Worm (Caenorhabditis elegans): ENCODE data around the gene mcm-3AP.

mcm-3AP gene

ce11 chrIV:7982024-7982576, 33.6 kb downstream of the mcm-3AP start, which contains the start of gene arf-5:
Gene arf-5 (plus strand): TSS chrIV:7982526.
- TF ChIP-seq aha-1 (tag; optimal IDR thresholded peaks at IDR 0.05) (no peak), nhr-71 (tag; optimal IDR thresholded peaks at IDR 0.05) (peak; percentile 20), ets-5 (GFP tag; IDR thresholded peaks at IDR 0.05) (no peak), alr-1 (tag; optimal IDR thresholded peaks at IDR 0.05; ENCODE audit: borderline replicate concordance) (no peak), sup-37 (GFP tag; optimal IDR thresholded peaks at IDR 0.05) (no peak), jun-1 (tag; optimal IDR thresholded peaks at IDR 0.05) (no peak), pag-3 (tag; optimal IDR thresholded peaks at IDR 0.05; ENCODE audit: borderline replicate concordance, insufficient read depth) (no peak), efl-1 (optimal IDR thresholded peaks at IDR 0.05) (peak; percentile 27 to 32), efl-1 (GFP tag; optimal IDR thresholded peaks at IDR 0.05 in 1 of 2) (peak; percentile 32 to 37), efl-3 (GFP tag; optimal IDR thresholded peaks at IDR 0.05) (no peak), xbp-1 (tag; optimal IDR thresholded peaks at IDR 0.05) (peak; percentile 42), isw-1 (GFP tag; IDR thresholded peaks at IDR 0.05) (no peak), nhr-237 (tag; optimal IDR thresholded peaks at IDR 0.05) (no peak), pqm-1 (tag; optimal IDR thresholded peaks at IDR 0.05) (no peak), mdl-1 (tag; optimal IDR thresholded peaks at IDR 0.05) (peak in 1 of 2 experiments; percentile 57), ceh-82 (tag; optimal IDR thresholded peaks at IDR 0.05) (peak in 1 of 3 experiments; percentile 25), fkh-4 (tag; optimal IDR thresholded peaks at IDR 0.05; ENCODE audit: borderline replicate concordance) (no peak), sox-4 (tag; optimal IDR thresholded peaks at IDR 0.05) (no peak), lin-35 (GFP tag; optimal IDR thresholded peaks at IDR 0.05) (peak; percentile 36 to 51), mep-1 (tag; optimal IDR thresholded peaks at IDR 0.05) (no peak), nhr-85 (tag) (no peak), mab-9 (GFP tag; IDR thresholded peaks at IDR 0.05) (no peak), ces-1 (GFP tag; optimal IDR thresholded peaks at IDR 0.05) (no peak), nhr-20 (tag; optimal IDR thresholded peaks at IDR 0.05) (no peak), tlp-1 (tag; optimal IDR thresholded peaks at IDR 0.05) (no peak), blmp-1 (tag; optimal IDR thresholded peaks at IDR 0.05) (peak; percentile 53), hlh-17 (GFP tag; optimal IDR thresholded peaks at IDR 0.05; ENCODE audit: borderline replicate concordance) (no peak), ztf-11 (tag; optimal IDR thresholded peaks at IDR 0.05) (no peak), nhr-12 (tag; optimal IDR thresholded peaks at IDR 0.05) (no peak), tbx-2 (tag; optimal IDR thresholded peaks at IDR 0.05) (no peak), swsn-7 (tag; optimal IDR thresholded peaks at IDR 0.05) (no peak), unc-98 (GFP tag; IDR thresholded peaks at IDR 0.05) (no peak), egl-27 (tag; optimal IDR thresholded peaks at IDR 0.05) (no peak), lin-15B (tag; optimal IDR thresholded peaks at IDR 0.05) (no peak), unc-86 (tag; optimal IDR thresholded peaks at IDR 0.05) (no peak), lin-13 (GFP tag; optimal IDR thresholded peaks at IDR 0.05) (no peak), C16A3.4 (tag; optimal IDR thresholded peaks at IDR 0.05) (no peak), ceh-90 (tag; optimal IDR thresholded peaks at IDR 0.05) (no peak), ztf-4 (tag; optimal IDR thresholded peaks at IDR 0.05) (no peak), nhr-84 (tag; optimal IDR thresholded peaks at IDR 0.05) (no peak), skn-1 (tag; optimal IDR thresholded peaks at IDR 0.05) (no peak), pax-3 (tag; optimal IDR thresholded peaks at IDR 0.05) (no peak), ceh-88 (GFP tag; IDR thresholded peaks at IDR 0.05) (no peak), nhr-76 (tag; optimal IDR thresholded peaks at IDR 0.05) (no peak), nhr-90 (tag; optimal IDR thresholded peaks at IDR 0.05; ENCODE audit: poor library complexity) (no peak), elt-2 (tag; optimal IDR thresholded peaks at IDR 0.05) (no peak), sptf-1 (tag; optimal IDR thresholded peaks at IDR 0.05) (no peak), lin-14 (GFP tag; optimal IDR thresholded peaks at IDR 0.05) (peak; percentile 35), dpl-1 (GFP tag; optimal IDR thresholded peaks at IDR 0.05) (peak in 2 of 3 experiments; percentile 11 to 42), egl-13 (tag; optimal IDR thresholded peaks at IDR 0.05) (no peak), dsc-1 (tag; optimal IDR thresholded peaks at IDR 0.05) (no peak), C04F5.9 (tag; optimal IDR thresholded peaks at IDR 0.05) (no peak), aly-2 (tag; optimal IDR thresholded peaks at IDR 0.05) (no peak)

Measured in whole organism, L1 larva.